Fruit fly (Drosophila melanogaster) whole organism: ENCODE measurements around the gene wb.

Source experiments
- CG8478 ChIP-seq: fragments of >200 bp; optimal IDR thresholded peaks from 2 replicates; lab custom pipeline; 2018; ENCODE audit warnings: inconsistent platforms
- Dll ChIP-seq: fragments of >200 bp; optimal IDR thresholded peaks from 2 replicates; lab custom pipeline; 2017
- EcR ChIP-seq, 2 experiments: fragments of >200 bp; optimal IDR thresholded peaks; 2 replicates each; lab custom pipeline; 2017; ENCODE audit warnings: missing biosample characterization in 2 of 2, missing genetic modification characterization in 2 of 2, missing genetic modification reagents in 2 of 2
- pan ChIP-seq: fragments of >200 bp; optimal IDR thresholded peaks from 2 replicates; lab custom pipeline; 2017
- psq ChIP-seq: fragments of >200 bp; optimal IDR thresholded peaks from 2 replicates; lab custom pipeline; 2017
- usp ChIP-seq: fragments of >200 bp; optimal IDR thresholded peaks from 2 replicates; lab custom pipeline; 2017; ENCODE audit warnings: missing biosample characterization, missing genetic modification characterization, mixed read lengths

DNA sequence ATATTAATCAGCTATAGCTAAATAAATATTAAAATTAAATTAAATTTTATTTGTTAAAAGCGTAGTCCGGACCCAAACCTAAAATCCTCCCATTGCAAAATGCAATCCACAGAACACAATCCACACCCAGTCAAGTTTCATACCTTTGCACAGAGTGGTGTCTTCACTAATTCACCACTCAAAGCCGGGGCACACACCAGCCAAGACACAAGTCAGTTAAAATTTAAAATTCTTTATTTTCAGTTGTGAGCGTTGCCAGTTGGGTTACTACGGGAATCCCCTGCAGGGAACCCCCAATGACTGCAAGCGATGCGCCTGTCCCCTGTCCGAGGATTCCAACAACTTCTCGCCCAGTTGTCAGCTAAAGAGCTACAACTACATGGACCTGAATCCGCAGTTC, 25.1 kb downstream of the wb start:
- TF ChIP-seq CG8478 (lab: Kevin White, UChicago), result no peak
- TF ChIP-seq usp (GFP tag; lab: Kevin White, UChicago), result no peak
- no peak for TF ChIP-seq psq (lab: Kevin White, UChicago)
- no peak for TF ChIP-seq pan
- TF ChIP-seq Dll (lab: Kevin White, UChicago), result no peak
- no peak for TF ChIP-seq EcR (GFP tag; optimal IDR thresholded peaks at IDR 0.05; lab: Kevin White, UChicago)
